Fruit fly (Drosophila melanogaster): ENCODE measurements around the gene Gr10b.
A peak's percentile ranks its signal among the peaks of the same experiment; 100 is the strongest.

The Gr10b gene

DNA sequence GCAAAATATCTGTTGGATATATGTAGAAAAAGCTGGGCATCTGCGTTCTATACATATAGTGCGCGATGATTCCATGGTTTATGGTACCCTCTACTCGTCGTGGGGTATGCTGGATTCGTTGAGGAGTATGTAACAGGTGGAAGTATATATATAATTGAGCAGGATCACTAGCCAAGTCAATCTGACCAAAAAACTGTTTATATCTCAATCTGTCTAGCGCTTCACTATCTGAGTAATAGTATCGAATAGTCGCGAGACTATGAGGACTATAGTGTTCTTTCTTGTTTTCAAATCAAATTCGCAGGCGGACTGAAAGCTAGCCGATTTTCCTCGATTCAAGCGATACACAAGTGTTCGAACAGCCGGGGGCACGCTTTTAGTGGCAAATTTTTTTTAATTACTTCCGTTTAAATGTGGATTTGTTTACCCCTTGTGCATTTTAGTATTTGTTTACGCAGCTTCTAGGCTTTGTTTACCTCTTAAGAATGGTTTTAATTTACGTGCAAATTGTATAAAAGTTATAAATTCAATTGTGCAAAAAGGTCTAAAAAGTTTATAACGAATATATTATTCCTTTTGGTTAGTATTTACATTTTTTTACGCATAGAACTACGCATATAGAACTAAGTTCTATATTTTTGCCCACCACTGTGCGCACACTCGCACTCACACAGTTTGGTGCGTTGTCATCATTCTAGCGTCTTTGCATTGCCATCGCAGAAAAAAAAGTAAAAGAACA, 22.2 kb downstream of the Gr10b start (continued):
- TF ChIP-seq CG12071 (GFP tag; optimal IDR thresholded peaks at IDR 0.05) = peak; percentile 78
- no peak for TF ChIP-seq tna (GFP tag; IDR thresholded peaks at IDR 0.05; ENCODE audit: partially characterized antibody)
- TF ChIP-seq CG17385 (GFP tag; optimal IDR thresholded peaks at IDR 0.05) = peak; percentile 51
- peak; percentile 82 for TF ChIP-seq ab (GFP tag; optimal IDR thresholded peaks at IDR 0.05)
- TF ChIP-seq salm (tag; optimal IDR thresholded peaks at IDR 0.05) = peak; percentile 40
- TF ChIP-seq Oli (tag; optimal IDR thresholded peaks at IDR 0.05) = peak; percentile 81
- TF ChIP-seq Bteb2 (GFP tag; optimal IDR thresholded peaks at IDR 0.05) = peak; percentile 62
- TF ChIP-seq H2.0 (GFP tag; IDR thresholded peaks at IDR 0.05) = peak; percentile 86
- TF ChIP-seq seq (GFP tag; IDR thresholded peaks at IDR 0.05) = peak; percentile 71
- peak; percentile 35 for TF ChIP-seq CG6854 (GFP tag; optimal IDR thresholded peaks at IDR 0.05)
- peak; percentile 39 for TF ChIP-seq ash1 (GFP tag; optimal IDR thresholded peaks at IDR 0.05)
- peak; percentile 80 for TF ChIP-seq CG14667 (GFP tag; IDR thresholded peaks at IDR 0.05)
- peak in 1 of 2 experiments; percentile 25 for TF ChIP-seq Eip74EF (GFP tag; optimal IDR thresholded peaks at IDR 0.05)
- TF ChIP-seq ken (GFP tag; IDR thresholded peaks at IDR 0.05) = peak; percentile 84
- no peak for TF ChIP-seq fd102C (GFP tag; optimal IDR thresholded peaks at IDR 0.05)
- TF ChIP-seq trh (GFP tag; optimal IDR thresholded peaks at IDR 0.05) = peak; percentile 19
- TF ChIP-seq NK7.1 (GFP tag; optimal IDR thresholded peaks at IDR 0.05) = peak; percentile 4
- TF ChIP-seq dmrt99B (tag; optimal IDR thresholded peaks at IDR 0.05) = peak; percentile 80
- TF ChIP-seq HLH3B (GFP tag; IDR thresholded peaks at IDR 0.05) = peak; percentile 85
- peak; percentile 69 for TF ChIP-seq CG15073 (GFP tag; optimal IDR thresholded peaks at IDR 0.05)
- TF ChIP-seq lola (GFP tag; optimal IDR thresholded peaks at IDR 0.05) = peak in 1 of 3 experiments; percentile 60
- TF ChIP-seq nau (GFP tag; optimal IDR thresholded peaks at IDR 0.05) = peak; percentile 34
- no peak for TF ChIP-seq Trl (optimal IDR thresholded peaks at IDR 0.05)
- peak; percentile 60 for TF ChIP-seq Trl (GFP tag; optimal IDR thresholded peaks at IDR 0.05)
- TF ChIP-seq C15 (GFP tag; IDR thresholded peaks at IDR 0.05) = peak; percentile 74; the same call in 1 of the 3 replicates
- peak; percentile 84 for TF ChIP-seq Hmr (GFP tag; optimal IDR thresholded peaks at IDR 0.05)
- TF ChIP-seq HHEX (GFP tag; optimal IDR thresholded peaks at IDR 0.05) = peak; percentile 71
- peak; percentile 81 for TF ChIP-seq CG7786 (GFP tag; optimal IDR thresholded peaks at IDR 0.05)
- TF ChIP-seq tll (GFP tag; optimal IDR thresholded peaks at IDR 0.05) = no peak
- TF ChIP-seq CG2712 (tag; optimal IDR thresholded peaks at IDR 0.05) = peak; percentile 75
- no peak for TF ChIP-seq br (optimal IDR thresholded peaks at IDR 0.05)
- no peak for TF ChIP-seq insv (GFP tag; optimal IDR thresholded peaks at IDR 0.05)
- TF ChIP-seq phol (tag; optimal IDR thresholded peaks at IDR 0.05) = peak; percentile 74
- TF ChIP-seq CG16813 (GFP tag; IDR thresholded peaks at IDR 0.05; ENCODE audit: partially characterized antibody) = no peak
- TF ChIP-seq sna (GFP tag; IDR thresholded peaks at IDR 0.05; ENCODE audit: partially characterized antibody) = no peak
- peak; percentile 49 for TF ChIP-seq tap (tag; optimal IDR thresholded peaks at IDR 0.05)
- peak; percentile 77 for TF ChIP-seq CG7372 (GFP tag; IDR thresholded peaks at IDR 0.05)
- TF ChIP-seq yki (optimal IDR thresholded peaks at IDR 0.05) = no peak
- TF ChIP-seq cwo (GFP tag; optimal IDR thresholded peaks at IDR 0.05) = peak; percentile 69
- TF ChIP-seq zen2 (GFP tag; IDR thresholded peaks at IDR 0.05; ENCODE audit: partially characterized antibody) = no peak
- TF ChIP-seq corto (GFP tag; optimal IDR thresholded peaks at IDR 0.05) = no peak
- TF ChIP-seq PHDP (tag; optimal IDR thresholded peaks at IDR 0.05) = peak; percentile 77
- TF ChIP-seq ewg (GFP tag; optimal IDR thresholded peaks at IDR 0.05) = peak; percentile 50
- TF ChIP-seq CG3281 (GFP tag; optimal IDR thresholded peaks at IDR 0.05) = peak; percentile 83
- no peak for TF ChIP-seq HLH4C (GFP tag; IDR thresholded peaks at IDR 0.05; ENCODE audit: partially characterized antibody)
- TF ChIP-seq odd (GFP tag; optimal IDR thresholded peaks at IDR 0.05) = peak; percentile 77
- peak; percentile 84 for TF ChIP-seq jumu (GFP tag; optimal IDR thresholded peaks at IDR 0.05)
- TF ChIP-seq fru (optimal IDR thresholded peaks at IDR 0.05) = no peak
- TF ChIP-seq CG13296 (GFP tag; optimal IDR thresholded peaks at IDR 0.05) = peak; percentile 75
